Worm (Caenorhabditis elegans): Measurements from ENCODE around the gene Y53F4B.43.

ce11 chrII:15025599-15026164, 37.4 kb downstream of the Y53F4B.43 start, which contains the start of gene cmtr-1:
- TF ChIP-seq dao-5 (tag; optimal IDR thresholded peaks at IDR 0.05), result peak; percentile 76
- TF ChIP-seq W03F9.2 (tag; optimal IDR thresholded peaks at IDR 0.05), result peak; percentile 96
